Worm (Caenorhabditis elegans): ENCODE results near the gene F55G11.8.

DNA sequence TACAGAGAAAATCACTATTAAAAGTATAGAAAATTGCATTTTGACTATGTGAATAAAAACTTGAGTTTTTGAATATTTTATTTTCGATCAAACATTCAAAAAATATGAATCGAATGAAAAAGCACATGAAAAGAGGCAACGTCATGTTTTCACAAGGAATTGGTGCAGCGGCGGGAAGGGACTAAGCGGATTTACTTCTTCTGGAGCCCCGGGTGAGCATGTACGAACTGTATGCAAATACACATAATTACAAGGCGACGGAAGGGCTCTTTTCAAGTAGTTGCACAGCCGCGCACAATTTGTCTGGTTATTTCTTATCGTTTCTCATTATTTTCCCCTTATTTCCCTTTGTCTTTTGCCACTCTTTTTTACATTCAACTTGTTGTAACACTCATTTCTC lies 33.3 kb downstream of the F55G11.8 start, which contains the start of gene K10D11.7:
- TF ChIP-seq him-1 (tag; optimal IDR thresholded peaks at IDR 0.05) (no peak), dao-5 (tag; optimal IDR thresholded peaks at IDR 0.05) (no peak), W03F9.2 (tag; optimal IDR thresholded peaks at IDR 0.05) (no peak)
